Fruit fly (Drosophila melanogaster): Measurements from ENCODE around the gene CG33928.

DNA sequence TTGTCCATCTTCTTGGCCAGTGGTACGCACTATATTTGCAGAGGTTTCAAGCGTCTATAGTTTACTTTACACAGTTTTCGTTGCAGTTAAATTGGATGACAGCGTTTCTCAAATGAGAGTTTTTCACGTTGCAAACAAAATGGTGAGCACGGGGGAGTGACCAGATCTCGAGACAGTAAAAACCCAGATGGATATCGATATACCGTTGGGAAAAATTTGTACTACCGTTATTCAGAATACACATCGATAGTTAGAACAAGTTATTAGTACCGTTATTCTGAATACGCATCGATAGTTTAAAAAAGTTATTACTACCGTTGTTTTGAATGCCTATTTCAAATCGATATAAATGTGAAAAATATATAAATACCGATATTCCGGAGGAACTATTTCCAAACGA, 41.3 kb upstream of the CG33928 start, which contains the start of gene cass:
- TF ChIP-seq pan (optimal IDR thresholded peaks at IDR 0.05) = no peak
- no peak for TF ChIP-seq usp (GFP tag; optimal IDR thresholded peaks at IDR 0.05)
- TF ChIP-seq Dll (optimal IDR thresholded peaks at IDR 0.05) = no peak
- TF ChIP-seq CG8478 (optimal IDR thresholded peaks at IDR 0.05) = no peak
- no peak for TF ChIP-seq psq (optimal IDR thresholded peaks at IDR 0.05)
- TF ChIP-seq EcR (GFP tag; optimal IDR thresholded peaks at IDR 0.05) = no peak
